Fruit fly (Drosophila melanogaster) whole organism, prepupa: Measurements from ENCODE around the gene noc.

Experiments
- CG10631 ChIP-seq: fragments of 200-800 bp; sonication (Bioruptor generic); optimal IDR thresholded peaks from 2 replicates; lab custom pipeline; 2016; ENCODE audit warnings: missing biosample characterization, missing genetic modification characterization
- CG10669 ChIP-seq: fragments of 200-800 bp; sonication (Bioruptor generic); optimal IDR thresholded peaks from 3 replicates; lab custom pipeline; 2018; ENCODE audit warnings: missing biosample characterization, mild to moderate bottlenecking, missing genetic modification characterization, moderate library complexity
- CG11294 ChIP-seq: fragments of 200-800 bp; sonication (Bioruptor generic); IDR thresholded peaks from 2 replicates; pipeline ENCODE4 v1.3.6; 2022; ENCODE audit warnings: missing biosample characterization, missing genetic modification characterization
- CG15336 ChIP-seq: fragments of 200-800 bp; sonication (Bioruptor generic); IDR thresholded peaks from 2 replicates; pipeline ENCODE4 v1.3.6; 2022; ENCODE audit warnings: missing biosample characterization, missing genetic modification characterization
- CG31627 ChIP-seq: fragments of 200-800 bp; sonication (Bioruptor generic); optimal IDR thresholded peaks from 3 replicates; lab custom pipeline; 2016; ENCODE audit warnings: missing biosample characterization, missing genetic modification characterization
- CG32006 ChIP-seq: fragments of 200-800 bp; sonication (Bioruptor generic); optimal IDR thresholded peaks from 3 replicates; lab custom pipeline; 2017; ENCODE audit warnings: missing biosample characterization, mild to moderate bottlenecking, missing genetic modification characterization
- CG6163 ChIP-seq: fragments of 200-800 bp; sonication (Bioruptor generic); IDR thresholded peaks from 3 replicates; pipeline ENCODE4 v1.3.6; 2022; ENCODE audit warnings: missing biosample characterization, missing genetic modification characterization
- CG6792 ChIP-seq: fragments of 200-800 bp; sonication (Bioruptor generic); optimal IDR thresholded peaks from 3 replicates; lab custom pipeline; 2016; ENCODE audit warnings: missing biosample characterization, missing genetic modification characterization
- CG6808 ChIP-seq: fragments of 200-800 bp; sonication (Bioruptor generic); optimal IDR thresholded peaks from 3 replicates; lab custom pipeline; 2017; ENCODE audit warnings: missing biosample characterization, missing genetic modification characterization, mild to moderate bottlenecking, moderate library complexity, missing genetic modification reagents
- CG6854 ChIP-seq: fragments of 200-800 bp; sonication (Bioruptor generic); optimal IDR thresholded peaks from 2 replicates; lab custom pipeline; 2017; ENCODE audit warnings: missing biosample characterization, mild to moderate bottlenecking, missing genetic modification characterization
- CG7368 ChIP-seq: fragments of 200-800 bp; sonication (Bioruptor generic); optimal IDR thresholded peaks from 3 replicates; lab custom pipeline; 2016; ENCODE audit warnings: missing biosample characterization, missing genetic modification characterization
- CG8119 ChIP-seq: fragments of 200-800 bp; sonication (Bioruptor generic); IDR thresholded peaks from 3 replicates; pipeline ENCODE4 v1.3.6; 2022; ENCODE audit warnings: missing biosample characterization, missing genetic modification characterization
- CG8632 ChIP-seq: fragments of 200-800 bp; sonication (Bioruptor generic); optimal IDR thresholded peaks from 3 replicates; lab custom pipeline; 2016; ENCODE audit warnings: missing biosample characterization, missing genetic modification characterization
- Eip75B ChIP-seq: fragments of 200-800 bp; sonication (Bioruptor generic); optimal IDR thresholded peaks from 3 replicates; lab custom pipeline; 2016; ENCODE audit warnings: missing biosample characterization, missing genetic modification characterization
- Eip78C ChIP-seq: fragments of 200-800 bp; sonication (Bioruptor generic); peaks from one replicate; lab custom pipeline; 2016; ENCODE audit warnings: missing biosample characterization, missing genetic modification characterization
- Eip93F ChIP-seq: fragments of 200-800 bp; sonication (Bioruptor generic); optimal IDR thresholded peaks from 2 replicates; lab custom pipeline; 2016; ENCODE audit warnings: missing biosample characterization, mild to moderate bottlenecking, missing genetic modification characterization
- Ets96B ChIP-seq: fragments of 200-800 bp; optimal IDR thresholded peaks from 2 replicates; lab custom pipeline; 2019; ENCODE audit warnings: missing biosample characterization, mild to moderate bottlenecking, missing genetic modification characterization, moderate library complexity
- Gug ChIP-seq: fragments of 200-800 bp; sonication (Bioruptor generic); IDR thresholded peaks from 2 replicates; pipeline ENCODE4 v1.3.6; 2022; ENCODE audit warnings: missing biosample characterization, missing genetic modification characterization
- Hr39 ChIP-seq: fragments of 200-800 bp; sonication (Bioruptor generic); optimal IDR thresholded peaks from 2 replicates; lab custom pipeline; 2016; ENCODE audit warnings: missing biosample characterization, missing genetic modification characterization
- Sox14 ChIP-seq: fragments of 200-800 bp; sonication (Bioruptor generic); optimal IDR thresholded peaks from 3 replicates; lab custom pipeline; 2016; ENCODE audit warnings: missing biosample characterization, missing genetic modification characterization
- achi ChIP-seq: fragments of 200-800 bp; sonication (Bioruptor generic); optimal IDR thresholded peaks from 3 replicates; lab custom pipeline; 2016; ENCODE audit warnings: missing biosample characterization, missing genetic modification characterization
- acj6 ChIP-seq: fragments of 200-800 bp; sonication (Bioruptor generic); optimal IDR thresholded peaks from 3 replicates; lab custom pipeline; 2016; ENCODE audit warnings: missing biosample characterization, missing genetic modification characterization
- dsx ChIP-seq: fragments of 200-800 bp; optimal IDR thresholded peaks from 3 replicates; lab custom pipeline; 2019; ENCODE audit warnings: missing biosample characterization, mild to moderate bottlenecking, missing genetic modification characterization, moderate library complexity; ENCODE audit not compliant: poor library complexity, severe bottlenecking
- esn ChIP-seq: fragments of 200-800 bp; sonication (Bioruptor generic); optimal IDR thresholded peaks from 2 replicates; lab custom pipeline; 2016; ENCODE audit warnings: missing biosample characterization, mild to moderate bottlenecking, missing genetic modification characterization, moderate library complexity
- fd59A ChIP-seq: fragments of 200-800 bp; sonication (Bioruptor generic); optimal IDR thresholded peaks from 2 replicates; lab custom pipeline; 2017; ENCODE audit warnings: missing biosample characterization, mild to moderate bottlenecking, missing genetic modification characterization, missing genetic modification reagents
- lz ChIP-seq: fragments of 200-800 bp; sonication (Bioruptor generic); optimal IDR thresholded peaks from 3 replicates; lab custom pipeline; 2016; ENCODE audit warnings: missing biosample characterization, missing genetic modification characterization
- salr ChIP-seq, 2 experiments: fragments of 200-800 bp; sonication (Bioruptor generic); optimal IDR thresholded peaks; 3 replicates each; lab custom pipeline; 2016 to 2018; ENCODE audit warnings: missing biosample characterization in 2 of 2, missing genetic modification characterization in 2 of 2, mild to moderate bottlenecking in 1 of 2
- spab ChIP-seq: fragments of 200-800 bp; sonication (Bioruptor generic); optimal IDR thresholded peaks from 2 replicates; lab custom pipeline; 2017; ENCODE audit warnings: missing biosample characterization, mild to moderate bottlenecking, missing genetic modification characterization, missing genetic modification reagents
- ss ChIP-seq, 2 experiments: fragments of 200-800 bp; sonication (Bioruptor generic); optimal IDR thresholded peaks; 2 replicates in 1 of 2; 3 replicates in 1 of 2; lab custom pipeline; 2017 to 2018; ENCODE audit warnings: mild to moderate bottlenecking in 2 of 2, missing biosample characterization in 2 of 2, missing genetic modification characterization in 2 of 2, moderate library complexity in 1 of 2
- svp ChIP-seq: fragments of 200-800 bp; sonication (Bioruptor generic); peaks from one replicate; lab custom pipeline; 2016; ENCODE audit warnings: missing biosample characterization, missing genetic modification characterization
- topi ChIP-seq: fragments of 200-800 bp; sonication (Bioruptor generic); optimal IDR thresholded peaks from 3 replicates; lab custom pipeline; 2016; ENCODE audit warnings: missing biosample characterization, missing genetic modification characterization

Gene noc

DNA sequence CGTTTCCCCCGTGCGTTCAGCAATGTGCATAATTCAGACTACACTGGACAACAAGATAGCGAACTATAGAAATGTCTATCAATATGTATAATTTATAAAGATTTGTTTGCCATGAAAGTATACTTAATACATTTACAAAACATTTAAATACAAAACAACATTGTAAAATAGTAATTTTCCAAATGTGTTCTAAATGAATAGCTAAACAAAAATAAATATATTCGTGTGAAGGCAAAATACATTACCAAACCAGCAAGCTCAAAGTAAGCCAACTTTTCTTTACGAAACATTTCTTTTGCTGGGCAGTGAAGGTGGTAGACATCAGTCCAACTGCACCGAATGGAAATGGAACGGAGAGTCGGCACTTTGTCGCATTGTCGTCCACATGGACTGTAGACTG lies 15.7 kb upstream of the noc start (continued):
- peak; percentile 65 for TF ChIP-seq fd59A (GFP tag; lab: Kevin White, UChicago)
- TF ChIP-seq CG8119 (GFP tag; lab: Robert Waterston, UW): peak; percentile 91
- TF ChIP-seq CG6854: no peak
- TF ChIP-seq CG15336 (GFP tag; lab: Robert Waterston, UW): peak; percentile 89
- peak; percentile 66 for TF ChIP-seq acj6 (GFP tag; lab: Kevin White, UChicago)
- TF ChIP-seq lz (GFP tag; lab: Kevin White, UChicago): peak; percentile 24
- TF ChIP-seq dsx (GFP tag; lab: Kevin White, UChicago): no peak

DNA sequence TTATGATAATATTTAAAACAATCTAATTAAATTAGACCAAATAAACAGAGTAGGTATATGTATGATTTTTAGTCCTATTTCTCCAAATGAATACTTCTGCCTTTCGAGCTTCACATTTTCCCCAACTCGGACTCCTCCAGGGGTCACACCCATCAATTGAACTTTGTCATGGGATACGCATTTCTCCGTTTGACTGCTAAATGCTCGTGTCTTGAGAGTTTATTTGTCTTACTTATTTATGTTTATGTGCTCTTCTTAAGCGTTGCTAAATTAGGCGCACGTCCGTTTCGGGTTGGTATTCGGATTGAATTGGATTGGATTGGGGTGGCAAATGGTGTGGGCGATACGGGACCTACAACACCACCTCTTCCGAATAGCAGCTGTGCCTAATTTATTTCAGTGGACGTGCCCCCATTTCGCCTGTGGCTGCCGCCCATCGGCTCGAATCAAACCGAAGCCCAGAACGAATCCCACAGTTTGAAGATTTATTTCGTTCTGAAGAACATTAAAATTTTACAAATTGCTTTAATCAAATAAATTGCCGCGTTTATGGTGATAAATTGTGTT lies 14.1 kb upstream of the noc start:
- TF ChIP-seq CG6808 (GFP tag; lab: Kevin White, UChicago) (no peak), svp (GFP tag; lab: Kevin White, UChicago) (peak; percentile 64)

- TF ChIP-seq CG10631 (GFP tag; lab: Kevin White, UChicago): no peak
- no peak for TF ChIP-seq achi (GFP tag; lab: Kevin White, UChicago)
- TF ChIP-seq Sox14 (GFP tag; lab: Kevin White, UChicago): no peak
- peak in 1 of 2 experiments; percentile 2 for TF ChIP-seq ss (GFP tag; optimal IDR thresholded peaks at IDR 0.05; lab: Kevin White, UChicago)
- no peak for TF ChIP-seq Gug
- TF ChIP-seq salr (GFP tag; optimal IDR thresholded peaks at IDR 0.05; lab: Kevin White, UChicago): no peak
- no peak for TF ChIP-seq CG6792 (GFP tag; lab: Kevin White, UChicago)
- no peak for TF ChIP-seq CG32006 (GFP tag; lab: Kevin White, UChicago)
- no peak for TF ChIP-seq CG8632 (GFP tag; lab: Kevin White, UChicago)
- TF ChIP-seq Eip78C (GFP tag; lab: Kevin White, UChicago): peak; percentile 8
- peak; percentile 28 for TF ChIP-seq dsx (GFP tag; lab: Kevin White, UChicago)
- TF ChIP-seq spab (GFP tag; lab: Kevin White, UChicago): no peak
Measured at dm6 chr2L:14477464-14478239, 13.0 kb upstream of the noc start.

DNA sequence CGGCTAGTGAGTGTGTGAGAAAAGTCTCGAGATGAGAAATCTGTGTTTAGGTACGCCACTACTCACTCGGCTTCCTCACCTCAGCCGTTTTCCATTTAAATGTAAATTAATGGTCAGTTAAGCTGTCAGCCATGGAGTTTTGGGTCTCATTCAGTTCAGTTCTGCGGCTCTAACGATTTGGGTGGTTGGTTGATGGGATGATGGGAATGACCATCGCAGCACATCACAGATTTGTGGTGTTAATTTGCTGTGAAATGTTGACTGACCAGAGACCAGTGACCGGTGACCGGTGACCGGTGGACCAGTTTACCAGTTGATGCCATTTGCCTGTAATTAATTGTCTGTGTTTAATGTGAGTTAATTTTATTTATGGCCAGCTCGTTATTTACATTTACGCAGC lies 11.8 kb upstream of the noc start:
- TF ChIP-seq dsx (GFP tag; lab: Kevin White, UChicago): no peak
- no peak for TF ChIP-seq CG6163
- TF ChIP-seq Sox14 (GFP tag; lab: Kevin White, UChicago): no peak
- TF ChIP-seq spab (GFP tag; lab: Kevin White, UChicago): no peak
- TF ChIP-seq Eip75B (GFP tag; lab: Kevin White, UChicago): no peak
- TF ChIP-seq Ets96B (tag; lab: Kevin White, UChicago): no peak
- TF ChIP-seq Eip93F (GFP tag; lab: Kevin White, UChicago): no peak
- no peak for TF ChIP-seq ss (GFP tag; optimal IDR thresholded peaks at IDR 0.05; lab: Kevin White, UChicago)
- TF ChIP-seq CG31627: no peak
- no peak for TF ChIP-seq topi (GFP tag; lab: Kevin White, UChicago)
- TF ChIP-seq CG10669 (GFP tag; lab: Kevin White, UChicago): no peak
- no peak for TF ChIP-seq Hr39 (GFP tag; lab: Kevin White, UChicago)
- TF ChIP-seq CG11294: no peak

DNA sequence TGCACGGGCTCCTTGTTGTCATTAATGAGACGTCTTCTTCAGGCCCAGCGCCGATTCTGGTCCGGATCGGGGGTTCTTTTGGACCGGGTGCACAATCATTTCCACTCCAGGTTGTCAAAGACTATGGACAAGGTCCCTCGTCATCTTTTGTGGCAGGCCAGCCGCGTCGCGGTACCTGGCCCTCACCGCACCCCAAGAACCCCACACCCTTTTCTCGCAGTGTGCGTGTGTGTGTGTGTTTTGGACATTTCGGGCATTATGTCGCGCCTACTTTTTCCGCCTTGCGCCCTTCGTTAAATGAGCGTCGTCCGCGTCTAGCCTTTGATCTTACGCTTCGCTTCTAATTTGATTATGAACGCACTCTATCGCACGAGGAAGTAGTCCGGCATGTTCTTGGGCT lies 7.3 kb upstream of the noc start:
- TF ChIP-seq ss (GFP tag; optimal IDR thresholded peaks at IDR 0.05; lab: Kevin White, UChicago) (no peak), CG7368 (GFP tag; lab: Kevin White, UChicago) (no peak), lz (GFP tag; lab: Kevin White, UChicago) (no peak), esn (GFP tag; lab: Kevin White, UChicago) (no peak)
